Worm (Caenorhabditis elegans) whole organism, L2 larva: ENCODE results near the gene sysm-1.

ENCODE experiments used
- C34F6.9 ChIP-seq: fragments of 150-350 bp; optimal IDR thresholded peaks from 2 replicates; lab custom pipeline; 2014; ENCODE audit warnings: missing biosample characterization, missing genetic modification characterization
- F13H6.1 ChIP-seq: sonication (generic microtip); optimal IDR thresholded peaks from 2 replicates; lab custom pipeline; 2016; ENCODE audit warnings: missing genetic modification characterization, missing compliant biosample characterization
- R02D3.7 ChIP-seq: fragments of 150-350 bp; optimal IDR thresholded peaks from 2 replicates; lab custom pipeline; 2014; ENCODE audit warnings: missing biosample characterization, missing genetic modification characterization
- Y55F3AM.14 ChIP-seq: fragments of 200-800 bp; sonication (Bioruptor generic); optimal IDR thresholded peaks from 2 replicates; lab custom pipeline; 2018; ENCODE audit warnings: mild to moderate bottlenecking, missing genetic modification characterization, missing compliant biosample characterization
- ZK546.5 ChIP-seq: sonication (generic microtip); optimal IDR thresholded peaks from 2 replicates; lab custom pipeline; 2017; ENCODE audit warnings: missing biosample characterization, missing genetic modification characterization
- alr-1 ChIP-seq: fragments of 150-350 bp; optimal IDR thresholded peaks from 2 replicates; lab custom pipeline; 2014; ENCODE audit warnings: missing biosample characterization, missing genetic modification characterization
- aly-2 ChIP-seq: fragments of 150-350 bp; optimal IDR thresholded peaks from 2 replicates; lab custom pipeline; 2014; ENCODE audit warnings: missing biosample characterization, missing genetic modification characterization
- ama-1 ChIP-seq: fragments of 150-350 bp; optimal IDR thresholded peaks from 2 replicates; lab custom pipeline; 2018; ENCODE audit warnings: inconsistent platforms
- blmp-1 ChIP-seq: sonication (generic microtip); optimal IDR thresholded peaks from 2 replicates; lab custom pipeline; 2017; ENCODE audit warnings: missing genetic modification characterization, mild to moderate bottlenecking, missing compliant biosample characterization, antibody characterized with exemption, moderate library complexity; ENCODE audit not compliant: insufficient read depth
- ceh-16 ChIP-seq: fragments of 150-350 bp; optimal IDR thresholded peaks from 2 replicates; lab custom pipeline; 2014; ENCODE audit warnings: missing biosample characterization, missing genetic modification characterization
- ceh-82 ChIP-seq: fragments of 150-350 bp; optimal IDR thresholded peaks from 2 replicates; lab custom pipeline; 2014; ENCODE audit warnings: missing biosample characterization, missing genetic modification characterization
- crh-2 ChIP-seq: sonication (generic microtip); optimal IDR thresholded peaks from 2 replicates; lab custom pipeline; 2017; ENCODE audit warnings: missing biosample characterization, missing genetic modification characterization
- dmd-4 ChIP-seq: sonication (generic microtip); optimal IDR thresholded peaks from 2 replicates; lab custom pipeline; 2017; ENCODE audit warnings: missing biosample characterization, missing genetic modification characterization
- egl-27 ChIP-seq: sonication (generic microtip); optimal IDR thresholded peaks from 3 replicates; lab custom pipeline; 2017; ENCODE audit warnings: missing biosample characterization, missing genetic modification reagents, missing genetic modification characterization
- elt-1 ChIP-seq: fragments of 150-350 bp; optimal IDR thresholded peaks from 2 replicates; lab custom pipeline; 2014; ENCODE audit warnings: missing biosample characterization, missing genetic modification characterization
- elt-3 ChIP-seq: sonication (generic microtip); optimal IDR thresholded peaks from 2 replicates; lab custom pipeline; 2017; ENCODE audit warnings: missing biosample characterization, missing genetic modification characterization
- fos-1 ChIP-seq: fragments of 150-350 bp; optimal IDR thresholded peaks from 2 replicates; lab custom pipeline; 2014; ENCODE audit warnings: missing biosample characterization, missing genetic modification characterization
- gmeb-1 ChIP-seq: fragments of 150-350 bp; optimal IDR thresholded peaks from 2 replicates; lab custom pipeline; 2014; ENCODE audit warnings: missing biosample characterization, missing genetic modification characterization
- lin-11 ChIP-seq: fragments of 150-350 bp; sonication (generic microtip); optimal IDR thresholded peaks from 2 replicates; lab custom pipeline; 2014; ENCODE audit warnings: missing biosample characterization, missing genetic modification characterization, inconsistent platforms, mixed read lengths
- lin-13 ChIP-seq: fragments of 150-350 bp; optimal IDR thresholded peaks from 2 replicates; lab custom pipeline; 2014; ENCODE audit warnings: missing biosample characterization, missing genetic modification reagents, missing genetic modification characterization
- lin-39 ChIP-seq: fragments of 150-350 bp; optimal IDR thresholded peaks from 2 replicates; lab custom pipeline; 2014; ENCODE audit warnings: missing biosample characterization, missing genetic modification reagents, missing genetic modification characterization
- lsy-2 ChIP-seq, 2 experiments: fragments of 150-350 bp in 1 of 2; sonication (generic microtip) in 1 of 2; optimal IDR thresholded peaks; 2 replicates each; lab custom pipeline; 2014 to 2017; ENCODE audit warnings: missing biosample characterization in 2 of 2, missing genetic modification characterization in 2 of 2
- mab-5 ChIP-seq: fragments of 150-350 bp; optimal IDR thresholded peaks from 2 replicates; lab custom pipeline; 2014; ENCODE audit warnings: missing biosample characterization, missing genetic modification characterization
- mbf-1 ChIP-seq: sonication (generic microtip); optimal IDR thresholded peaks from 2 replicates; lab custom pipeline; 2017; ENCODE audit warnings: missing biosample characterization, missing genetic modification characterization
- mdl-1 ChIP-seq, 2 experiments: fragments of 150-350 bp in 1 of 2; sonication (generic microtip) in 1 of 2; optimal IDR thresholded peaks; 2 replicates each; lab custom pipeline; 2017; ENCODE audit warnings: missing biosample characterization in 2 of 2, missing genetic modification characterization in 2 of 2
- nhr-10 ChIP-seq: sonication (generic microtip); optimal IDR thresholded peaks from 2 replicates; lab custom pipeline; 2017; ENCODE audit warnings: missing biosample characterization, missing genetic modification characterization
- nhr-11 ChIP-seq: fragments of 150-350 bp; optimal IDR thresholded peaks from 2 replicates; lab custom pipeline; 2014; ENCODE audit warnings: missing biosample characterization, missing genetic modification characterization
- nhr-12 ChIP-seq: fragments of 150-350 bp; optimal IDR thresholded peaks from 2 replicates; lab custom pipeline; 2014; ENCODE audit warnings: missing biosample characterization, missing genetic modification characterization
- nhr-129 ChIP-seq: fragments of 150-350 bp; optimal IDR thresholded peaks from 2 replicates; lab custom pipeline; 2014; ENCODE audit warnings: missing biosample characterization, missing genetic modification characterization
- nhr-21 ChIP-seq: fragments of 150-350 bp; optimal IDR thresholded peaks from 2 replicates; lab custom pipeline; 2014; ENCODE audit warnings: missing biosample characterization, missing genetic modification characterization
- nhr-23 ChIP-seq: fragments of 150-350 bp; optimal IDR thresholded peaks from 2 replicates; lab custom pipeline; 2014; ENCODE audit warnings: missing biosample characterization, missing genetic modification reagents, missing genetic modification characterization
- nhr-237 ChIP-seq: fragments of 150-350 bp; optimal IDR thresholded peaks from 2 replicates; lab custom pipeline; 2014; ENCODE audit warnings: missing biosample characterization, missing genetic modification characterization
- nhr-25 ChIP-seq: fragments of 150-350 bp; sonication (generic microtip); optimal IDR thresholded peaks from 3 replicates; lab custom pipeline; 2014; ENCODE audit warnings: missing biosample characterization, missing genetic modification characterization
- nhr-6 ChIP-seq: fragments of 150-350 bp; optimal IDR thresholded peaks from 2 replicates; lab custom pipeline; 2014; ENCODE audit warnings: missing biosample characterization, missing genetic modification characterization
- nhr-77 ChIP-seq: fragments of 150-350 bp; optimal IDR thresholded peaks from 2 replicates; lab custom pipeline; 2014; ENCODE audit warnings: missing biosample characterization, missing genetic modification characterization
- peb-1 ChIP-seq: fragments of 150-350 bp; optimal IDR thresholded peaks from 2 replicates; lab custom pipeline; 2014; ENCODE audit warnings: missing biosample characterization, missing genetic modification characterization
- sem-4 ChIP-seq: fragments of 150-350 bp; optimal IDR thresholded peaks from 2 replicates; lab custom pipeline; 2014; ENCODE audit warnings: missing biosample characterization, missing genetic modification reagents, missing genetic modification characterization
- skn-1 ChIP-seq: sonication (generic microtip); optimal IDR thresholded peaks from 2 replicates; lab custom pipeline; 2017; ENCODE audit warnings: missing biosample characterization, missing genetic modification characterization
- sma-3 ChIP-seq: sonication (generic microtip); optimal IDR thresholded peaks from 2 replicates; lab custom pipeline; 2016; ENCODE audit warnings: missing genetic modification reagents, missing genetic modification characterization, missing compliant biosample characterization
- sma-9 ChIP-seq, 2 experiments: fragments of 150-350 bp in 1 of 2; sonication (generic microtip) in 1 of 2; optimal IDR thresholded peaks; 2 replicates each; lab custom pipeline; 2014 to 2016; ENCODE audit warnings: missing genetic modification characterization in 2 of 2, mild to moderate bottlenecking in 1 of 2, missing biosample characterization in 1 of 2, missing compliant biosample characterization in 1 of 2, missing genetic modification reagents in 1 of 2, moderate library complexity in 1 of 2
- snpc-4 ChIP-seq: fragments of 150-350 bp; optimal IDR thresholded peaks from 2 replicates; lab custom pipeline; 2014; ENCODE audit warnings: missing biosample characterization, missing genetic modification characterization
- unc-39 ChIP-seq: fragments of 150-350 bp; optimal IDR thresholded peaks from 2 replicates; lab custom pipeline; 2014; ENCODE audit warnings: missing biosample characterization, missing genetic modification characterization
- unc-55 ChIP-seq: fragments of 150-350 bp; sonication (generic microtip); optimal IDR thresholded peaks from 3 replicates; lab custom pipeline; 2014; ENCODE audit warnings: missing biosample characterization, missing genetic modification reagents, missing genetic modification characterization
- unc-62 ChIP-seq: fragments of 150-350 bp; optimal IDR thresholded peaks from 2 replicates; lab custom pipeline; 2014; ENCODE audit warnings: missing biosample characterization, missing genetic modification reagents, missing genetic modification characterization
- zag-1 ChIP-seq: fragments of 150-350 bp; optimal IDR thresholded peaks from 2 replicates; lab custom pipeline; 2014; ENCODE audit warnings: missing biosample characterization, missing genetic modification characterization
- ztf-11 ChIP-seq: sonication (generic microtip); optimal IDR thresholded peaks from 2 replicates; lab custom pipeline; 2017; ENCODE audit warnings: missing biosample characterization, missing genetic modification characterization
- ztf-4 ChIP-seq: fragments of 150-350 bp; optimal IDR thresholded peaks from 2 replicates; lab custom pipeline; 2014; ENCODE audit warnings: missing biosample characterization, missing genetic modification characterization

The sysm-1 gene

DNA sequence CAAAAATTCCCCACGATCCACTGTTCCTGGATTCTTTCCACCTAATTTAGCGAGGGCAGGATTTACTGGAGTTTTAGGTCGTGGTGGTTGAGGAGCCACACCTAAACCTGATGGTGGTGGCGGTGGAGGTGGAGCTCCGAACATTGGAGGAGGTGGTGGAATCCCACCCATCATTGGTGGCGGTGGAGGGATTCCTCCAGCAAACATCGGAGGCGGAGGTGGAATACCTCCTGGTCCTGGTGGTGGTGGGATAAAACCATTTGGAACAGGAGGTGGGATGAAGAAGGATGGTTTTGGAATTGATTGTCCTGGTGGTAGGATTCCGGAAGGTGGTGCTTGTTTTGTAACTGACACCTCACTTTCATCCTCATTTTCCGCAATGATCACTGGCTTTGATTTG lies 13.2 kb downstream of the sysm-1 start:
- TF ChIP-seq nhr-25 (tag; lab: Kevin White, UChicago) = no peak
- no peak for TF ChIP-seq lsy-2 (tag; optimal IDR thresholded peaks at IDR 0.05; lab: Kevin White, UChicago)
- no peak for TF ChIP-seq unc-39
- TF ChIP-seq peb-1 (tag; lab: Kevin White, UChicago) = no peak
- no peak for TF ChIP-seq ama-1 (lab: Kevin White, UChicago)
- no peak for TF ChIP-seq mbf-1 (tag; lab: Kevin White, UChicago)
- no peak for TF ChIP-seq elt-3
- no peak for TF ChIP-seq nhr-237 (tag; lab: Kevin White, UChicago)
- no peak for TF ChIP-seq ztf-4 (tag; lab: Kevin White, UChicago)
- no peak for TF ChIP-seq nhr-21
- TF ChIP-seq unc-62 (GFP tag; lab: Kevin White, UChicago) = no peak
- TF ChIP-seq lin-11 (tag; lab: Kevin White, UChicago) = no peak
- no peak for TF ChIP-seq sma-9 (GFP tag; optimal IDR thresholded peaks at IDR 0.05; lab: Kevin White, UChicago)
- no peak for TF ChIP-seq sma-9 (tag; optimal IDR thresholded peaks at IDR 0.05; lab: Kevin White, UChicago)
- TF ChIP-seq mdl-1 (tag; optimal IDR thresholded peaks at IDR 0.05; lab: Kevin White, UChicago) = no peak
- TF ChIP-seq alr-1 = no peak
- TF ChIP-seq mab-5 (tag; lab: Kevin White, UChicago) = no peak
- TF ChIP-seq, all 48 proteins: peak for 0

DNA sequence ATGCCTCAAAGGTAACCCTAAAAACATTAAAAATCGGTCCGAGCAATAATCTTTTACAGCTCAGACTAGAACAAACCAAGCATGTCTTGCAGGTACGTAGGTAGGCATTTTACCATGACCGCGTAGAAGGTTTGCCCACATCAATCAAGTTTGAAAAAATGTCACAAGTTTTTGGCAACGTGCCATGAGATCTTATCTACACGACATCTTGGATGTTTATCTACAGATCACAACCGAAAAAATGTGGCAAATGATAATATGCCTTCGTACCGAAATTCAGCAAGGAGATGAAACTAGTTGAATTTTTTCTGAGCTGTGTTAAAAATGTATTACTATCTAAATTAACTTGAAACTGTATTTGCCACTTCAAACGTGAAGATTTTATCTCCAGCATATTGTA lies 18.6 kb downstream of the sysm-1 start:
- no peak for TF ChIP-seq sma-3
- no peak for TF ChIP-seq blmp-1 (tag; lab: Kevin White, UChicago)
- no peak for TF ChIP-seq unc-62 (GFP tag; lab: Kevin White, UChicago)
- TF ChIP-seq snpc-4 (tag; lab: Kevin White, UChicago) = no peak
- no peak for TF ChIP-seq fos-1 (tag; lab: Kevin White, UChicago)
- TF ChIP-seq peb-1 (tag; lab: Kevin White, UChicago) = no peak
- TF ChIP-seq elt-1 (tag; lab: Kevin White, UChicago) = peak; percentile 82
- no peak for TF ChIP-seq lin-11 (tag; lab: Kevin White, UChicago)
- no peak for TF ChIP-seq gmeb-1 (tag; lab: Kevin White, UChicago)
- no peak for TF ChIP-seq zag-1 (tag; lab: Kevin White, UChicago)
- no peak for TF ChIP-seq unc-55 (GFP tag; lab: Kevin White, UChicago)
- no peak for TF ChIP-seq crh-2 (tag; lab: Kevin White, UChicago)
- no peak for TF ChIP-seq alr-1
- no peak for TF ChIP-seq dmd-4 (tag; lab: Kevin White, UChicago)
- TF ChIP-seq aly-2 (tag; lab: Kevin White, UChicago) = no peak
- TF ChIP-seq ZK546.5 (tag; lab: Kevin White, UChicago) = no peak
- peak; percentile 6 for TF ChIP-seq sma-9 (GFP tag; optimal IDR thresholded peaks at IDR 0.05; lab: Kevin White, UChicago)
- no peak for TF ChIP-seq sma-9 (tag; optimal IDR thresholded peaks at IDR 0.05; lab: Kevin White, UChicago)
- no peak for TF ChIP-seq nhr-11 (tag; lab: Kevin White, UChicago)
- TF ChIP-seq egl-27 (tag; lab: Kevin White, UChicago) = no peak
- no peak for TF ChIP-seq ztf-11
- TF ChIP-seq lin-13 = no peak
- no peak for TF ChIP-seq mab-5 (tag; lab: Kevin White, UChicago)
- no peak for TF ChIP-seq ceh-82 (tag; lab: Kevin White, UChicago)
- peak; percentile 21 for TF ChIP-seq nhr-25 (tag; lab: Kevin White, UChicago)
- TF ChIP-seq nhr-12 = no peak
- no peak for TF ChIP-seq C34F6.9 (tag; lab: Kevin White, UChicago)
- TF ChIP-seq R02D3.7 (tag; lab: Kevin White, UChicago) = no peak
- no peak for TF ChIP-seq skn-1 (tag; lab: Kevin White, UChicago)
- no peak for TF ChIP-seq Y55F3AM.14 (GFP tag; lab: Kevin White, UChicago)
- no peak for TF ChIP-seq nhr-237 (tag; lab: Kevin White, UChicago)
- TF ChIP-seq ama-1 (lab: Kevin White, UChicago) = no peak
- TF ChIP-seq unc-39 = no peak
- TF ChIP-seq lsy-2 (tag; optimal IDR thresholded peaks at IDR 0.05; lab: Kevin White, UChicago) = no peak
- TF ChIP-seq nhr-129 (tag; lab: Kevin White, UChicago) = no peak
- no peak for TF ChIP-seq nhr-77 (tag; lab: Kevin White, UChicago)
- TF ChIP-seq elt-3 = no peak
- TF ChIP-seq mbf-1 (tag; lab: Kevin White, UChicago) = no peak
- TF ChIP-seq nhr-23 (tag; lab: Kevin White, UChicago) = peak; percentile 91
- no peak for TF ChIP-seq nhr-21
- no peak for TF ChIP-seq ztf-4 (tag; lab: Kevin White, UChicago)
- no peak for TF ChIP-seq nhr-10
- peak; percentile 20 for TF ChIP-seq nhr-6 (tag; lab: Kevin White, UChicago)
- TF ChIP-seq lin-39 = no peak
- TF ChIP-seq ceh-16 (tag; lab: Kevin White, UChicago) = peak; percentile 73
- no peak for TF ChIP-seq mdl-1 (tag; optimal IDR thresholded peaks at IDR 0.05; lab: Kevin White, UChicago)
- TF ChIP-seq sem-4 (tag; lab: Kevin White, UChicago) = no peak
- TF ChIP-seq F13H6.1 (tag; lab: Kevin White, UChicago) = no peak
